Fruit fly (Drosophila melanogaster) Kc167 (cell line): ENCODE results near the gene CG13733.

Experiments used
- h ChIP-seq: fragments of >200 bp; optimal IDR thresholded peaks from 3 replicates; lab custom pipeline; 2018; ENCODE audit warnings: missing external identifiers
- insv ChIP-seq: fragments of >200 bp; optimal IDR thresholded peaks from 3 replicates; lab custom pipeline; 2018; ENCODE audit warnings: missing external identifiers

DNA sequence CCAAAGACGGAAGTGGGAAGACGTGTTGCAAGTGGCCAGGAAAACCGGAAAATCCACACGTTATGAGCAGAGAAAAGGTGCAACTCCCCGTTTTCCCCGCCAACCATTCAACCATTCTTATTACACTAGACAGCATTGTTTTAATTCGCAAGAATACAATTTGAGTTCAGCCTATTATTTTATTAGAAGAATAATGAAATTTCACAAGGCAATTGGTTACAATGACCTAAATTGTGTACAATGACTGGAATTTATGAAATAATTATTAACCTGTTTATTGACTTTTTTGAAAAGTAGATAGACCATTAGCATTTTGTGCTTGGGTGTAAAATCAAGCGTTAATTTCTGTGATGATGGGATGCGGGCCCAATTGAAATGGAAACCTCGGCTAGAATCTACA, 25.8 kb upstream of the CG13733 start:
- TF ChIP-seq h (lab: Kevin White, UChicago): no peak
- no peak for TF ChIP-seq insv (lab: Kevin White, UChicago)
